Worm (Caenorhabditis elegans) whole organism, L4 larva: ENCODE measurements around the gene sre-21.
A peak's percentile ranks its signal among the peaks of the same experiment; 100 is the strongest.

Source experiments
- F26F4.8 ChIP-seq: fragments of 200-800 bp; sonication (Bioruptor generic); conservative IDR thresholded peaks from 2 replicates; pipeline ENCODE4 v1.3.6; 2022; ENCODE audit warnings: missing genetic modification characterization, missing compliant biosample characterization
- R02D3.7 ChIP-seq: fragments of 150-350 bp; sonication (generic microtip); optimal IDR thresholded peaks from 3 replicates; lab custom pipeline; 2014; ENCODE audit warnings: missing biosample characterization, missing genetic modification characterization
- Y75B8A.6 ChIP-seq: fragments of 200-800 bp; sonication (Bioruptor generic); IDR thresholded peaks from 2 replicates; pipeline ENCODE4 v1.3.6; 2022; ENCODE audit warnings: missing genetic modification reagents, missing genetic modification characterization, missing compliant biosample characterization
- ZK337.2 ChIP-seq: fragments of 200-800 bp; sonication (Bioruptor generic); IDR thresholded peaks from 2 replicates; pipeline ENCODE4 v1.3.6; 2022; ENCODE audit warnings: missing genetic modification reagents, missing genetic modification characterization, missing compliant biosample characterization
- ceh-20 ChIP-seq: fragments of 200-800 bp; sonication (Bioruptor generic); IDR thresholded peaks from 2 replicates; pipeline ENCODE4 v1.3.6; 2022; ENCODE audit warnings: missing genetic modification reagents, missing genetic modification characterization, missing compliant biosample characterization
- ceh-32 ChIP-seq: sonication (generic microtip); optimal IDR thresholded peaks from 2 replicates; lab custom pipeline; 2016; ENCODE audit warnings: mild to moderate bottlenecking, missing genetic modification characterization, missing compliant biosample characterization; ENCODE audit not compliant: poor library complexity
- ceh-82 ChIP-seq: sonication (generic microtip); optimal IDR thresholded peaks from 2 replicates; lab custom pipeline; 2017; ENCODE audit warnings: missing biosample characterization, missing genetic modification characterization
- ces-1 ChIP-seq: fragments of 150-350 bp; sonication (generic microtip); optimal IDR thresholded peaks from 4 replicates; lab custom pipeline; 2014; ENCODE audit warnings: missing biosample characterization, missing genetic modification reagents, missing genetic modification characterization
- cey-2 ChIP-seq: sonication (generic microtip); optimal IDR thresholded peaks from 3 replicates; lab custom pipeline; 2017; ENCODE audit warnings: missing genetic modification characterization, mild to moderate bottlenecking, missing compliant biosample characterization, antibody characterized with exemption, borderline replicate concordance; ENCODE audit not compliant: insufficient read depth
- ctbp-1 ChIP-seq: fragments of 200-800 bp; sonication (Bioruptor generic); IDR thresholded peaks from 2 replicates; pipeline ENCODE4 v1.3.6; 2022; ENCODE audit warnings: missing genetic modification reagents, missing genetic modification characterization, missing compliant biosample characterization
- daf-16 ChIP-seq, 3 experiments: sonication (generic microtip); optimal IDR thresholded peaks; 2 replicates each; lab custom pipeline; 2016 to 2017; ENCODE audit warnings: missing genetic modification characterization in 3 of 3, missing genetic modification reagents in 3 of 3, mild to moderate bottlenecking in 2 of 3, missing compliant biosample characterization in 2 of 3, missing biosample characterization in 1 of 3, moderate library complexity in 1 of 3
- dmd-6 ChIP-seq: fragments of 200-800 bp; sonication (Bioruptor generic); IDR thresholded peaks from 2 replicates; pipeline ENCODE4 v1.3.6; 2022; ENCODE audit warnings: missing genetic modification reagents, missing genetic modification characterization, missing compliant biosample characterization
- dpl-1 ChIP-seq: fragments of 150-350 bp; optimal IDR thresholded peaks from 2 replicates; lab custom pipeline; 2014; ENCODE audit warnings: missing biosample characterization, missing genetic modification reagents, missing genetic modification characterization
- dve-1 ChIP-seq: sonication (generic microtip); optimal IDR thresholded peaks from 2 replicates; lab custom pipeline; 2017; ENCODE audit warnings: antibody characterized with exemption, mild to moderate bottlenecking, missing genetic modification characterization, missing compliant biosample characterization; ENCODE audit not compliant: insufficient read depth
- egl-43 ChIP-seq: fragments of 200-800 bp; sonication (Bioruptor generic); IDR thresholded peaks from 2 replicates; pipeline ENCODE4 v1.3.6; 2022; ENCODE audit warnings: missing genetic modification reagents, missing genetic modification characterization, missing compliant biosample characterization
- fkh-10 ChIP-seq: fragments of 150-350 bp; optimal IDR thresholded peaks from 2 replicates; lab custom pipeline; 2014; ENCODE audit warnings: missing biosample characterization, missing genetic modification reagents, missing genetic modification characterization
- hlh-11 ChIP-seq: fragments of 200-800 bp; sonication (Bioruptor generic); optimal IDR thresholded peaks from 2 replicates; lab custom pipeline; 2018; ENCODE audit warnings: mild to moderate bottlenecking, missing genetic modification characterization, missing compliant biosample characterization
- hmg-1.1 ChIP-seq: fragments of 200-800 bp; sonication (Bioruptor generic); IDR thresholded peaks from 2 replicates; pipeline ENCODE4 v1.3.6; 2022; ENCODE audit warnings: missing genetic modification reagents, missing genetic modification characterization, missing compliant biosample characterization
- lin-29 ChIP-seq: fragments of 200-800 bp; sonication (Bioruptor generic); IDR thresholded peaks from 2 replicates; pipeline ENCODE4 v1.3.6; 2022; ENCODE audit warnings: missing genetic modification reagents, missing genetic modification characterization, missing compliant biosample characterization
- lin-38 ChIP-seq: fragments of 200-800 bp; sonication (Bioruptor generic); IDR thresholded peaks from 2 replicates; pipeline ENCODE4 v1.3.6; 2022; ENCODE audit warnings: missing genetic modification reagents, missing genetic modification characterization, missing compliant biosample characterization
- madf-5 ChIP-seq, 2 experiments: fragments of 200-800 bp; sonication (Bioruptor generic); IDR thresholded peaks; 2 replicates each; pipeline ENCODE4 v1.3.6; 2022; ENCODE audit warnings: missing compliant biosample characterization in 2 of 2, missing genetic modification characterization in 2 of 2
- mdl-1 ChIP-seq, 2 experiments: fragments of 150-350 bp in 1 of 2; sonication (generic microtip) in 1 of 2; optimal IDR thresholded peaks; 2 replicates each; lab custom pipeline; 2014 to 2017; ENCODE audit warnings: missing biosample characterization in 2 of 2, missing genetic modification characterization in 2 of 2
- nhr-102 ChIP-seq: sonication (generic microtip); optimal IDR thresholded peaks from 2 replicates; lab custom pipeline; 2016; ENCODE audit warnings: mild to moderate bottlenecking, missing genetic modification characterization, moderate library complexity, missing compliant biosample characterization
- nhr-11 ChIP-seq: fragments of 150-350 bp; optimal IDR thresholded peaks from 2 replicates; lab custom pipeline; 2014; ENCODE audit warnings: missing biosample characterization, missing genetic modification characterization
- nhr-28 ChIP-seq: fragments of 150-350 bp; optimal IDR thresholded peaks from 2 replicates; lab custom pipeline; 2014; ENCODE audit warnings: missing biosample characterization, missing genetic modification characterization
- nhr-48 ChIP-seq: sonication (generic microtip); optimal IDR thresholded peaks from 2 replicates; lab custom pipeline; 2016; ENCODE audit warnings: mild to moderate bottlenecking, missing genetic modification characterization, missing compliant biosample characterization
- nhr-77 ChIP-seq: fragments of 150-350 bp; optimal IDR thresholded peaks from 2 replicates; lab custom pipeline; 2014; ENCODE audit warnings: missing biosample characterization, missing genetic modification characterization
- pha-4 ChIP-seq, 2 experiments: fragments of 150-350 bp in 1 of 2; fragments of 200-800 bp in 1 of 2; sonication (Bioruptor generic) in 1 of 2; IDR thresholded peaks in 1 of 2; optimal IDR thresholded peaks in 1 of 2; 2 replicates each; pipeline versions ENCODE4 v1.3.6 to Lab custom; 2014 to 2022; ENCODE audit warnings: missing genetic modification characterization in 2 of 2, missing genetic modification reagents in 2 of 2, missing biosample characterization in 1 of 2, missing compliant biosample characterization in 1 of 2
- php-3 ChIP-seq: fragments of 200-800 bp; sonication (Bioruptor generic); IDR thresholded peaks from 2 replicates; pipeline ENCODE4 v1.3.6; 2022; ENCODE audit warnings: missing genetic modification reagents, missing genetic modification characterization, missing compliant biosample characterization
- pqm-1 ChIP-seq: sonication (generic microtip); optimal IDR thresholded peaks from 2 replicates; lab custom pipeline; 2017; ENCODE audit warnings: missing biosample characterization, missing genetic modification characterization
- rbr-2 ChIP-seq: sonication (generic microtip); optimal IDR thresholded peaks from 2 replicates; lab custom pipeline; 2016; ENCODE audit warnings: missing genotype, missing genetic modification characterization, missing compliant biosample characterization
- set-16 ChIP-seq: fragments of 200-800 bp; sonication (Bioruptor generic); IDR thresholded peaks from 2 replicates; pipeline ENCODE4 v1.3.6; 2022; ENCODE audit warnings: missing genetic modification reagents, missing genetic modification characterization, missing compliant biosample characterization
- skn-1 ChIP-seq: fragments of 150-350 bp; optimal IDR thresholded peaks from 2 replicates; lab custom pipeline; 2014; ENCODE audit warnings: missing biosample characterization, missing genetic modification characterization
- tra-1 ChIP-seq: fragments of 200-800 bp; sonication (Bioruptor generic); IDR thresholded peaks from 2 replicates; pipeline ENCODE4 v1.3.6; 2022; ENCODE audit warnings: missing genetic modification reagents, missing genetic modification characterization, missing compliant biosample characterization
- zfp-2 ChIP-seq: sonication (generic microtip); optimal IDR thresholded peaks from 2 replicates; lab custom pipeline; 2016; ENCODE audit warnings: mild to moderate bottlenecking, missing genetic modification characterization, missing compliant biosample characterization
- ztf-7 ChIP-seq: fragments of 150-350 bp; optimal IDR thresholded peaks from 2 replicates; lab custom pipeline; 2014; ENCODE audit warnings: missing biosample characterization, missing genetic modification characterization

The sre-21 gene

DNA sequence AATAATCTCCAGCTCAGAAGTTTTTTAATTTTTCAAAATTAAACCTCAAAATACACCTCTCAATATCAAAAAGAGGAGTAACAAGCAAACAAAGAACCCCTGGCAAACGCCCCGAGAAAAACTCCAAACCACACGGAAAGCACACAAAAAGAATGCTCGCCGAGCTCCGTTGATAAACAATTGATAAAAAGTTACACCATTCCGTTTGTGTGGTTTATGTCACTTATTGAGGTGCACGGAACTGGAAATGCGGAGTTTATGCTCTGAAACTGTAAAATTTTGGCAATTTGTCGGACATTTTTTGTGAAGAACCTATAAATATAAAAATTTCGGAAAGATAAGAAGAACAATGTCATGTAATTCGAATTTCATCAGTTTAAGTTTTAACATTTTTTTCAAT lies 20.7 kb downstream of the sre-21 start:
- peak; percentile 92 for TF ChIP-seq nhr-28 (tag; lab: Kevin White, UChicago)
- no peak for TF ChIP-seq pha-4 (GFP tag; IDR thresholded peaks at IDR 0.05; lab: Robert Waterston, UW)
- TF ChIP-seq pha-4 (tag; optimal IDR thresholded peaks at IDR 0.05; lab: Kevin White, UChicago): peak; percentile 62
- peak; percentile 48; the same call in 1 of the 2 replicates for TF ChIP-seq tra-1
- no peak for TF ChIP-seq zfp-2 (tag; lab: Kevin White, UChicago)
- TF ChIP-seq hlh-11 (tag; lab: Kevin White, UChicago): peak; percentile 66
- peak; percentile 84 for TF ChIP-seq dmd-6 (GFP tag; lab: Robert Waterston, UW)
- TF ChIP-seq nhr-102 (tag; lab: Kevin White, UChicago): peak; percentile 37
- TF ChIP-seq php-3 (GFP tag; lab: Robert Waterston, UW): 0 out of 2 replicates have a peak, but pooled peaks have one; percentile 49
- TF ChIP-seq nhr-48 (tag; lab: Kevin White, UChicago): peak; percentile 38
- 0 out of 2 replicates have a peak, but pooled peaks have one; percentile 36 for TF ChIP-seq ceh-20 (GFP tag; lab: Robert Waterston, UW)
- no peak for TF ChIP-seq cey-2 (tag; lab: Kevin White, UChicago)
- TF ChIP-seq dve-1 (tag; lab: Kevin White, UChicago): peak; percentile 69
- TF ChIP-seq madf-5 (GFP tag; IDR thresholded peaks at IDR 0.05; lab: Robert Waterston, UW): no peak
- TF ChIP-seq hmg-1.1 (GFP tag; lab: Robert Waterston, UW): no peak
- TF ChIP-seq daf-16 (GFP tag; optimal IDR thresholded peaks at IDR 0.05; lab: Kevin White, UChicago): no peak
- peak; percentile 74 for TF ChIP-seq daf-16 (tag; optimal IDR thresholded peaks at IDR 0.05; lab: Kevin White, UChicago)
- TF ChIP-seq nhr-77 (tag; lab: Kevin White, UChicago): peak; percentile 41
- TF ChIP-seq pqm-1 (tag; lab: Kevin White, UChicago): peak; percentile 85
- TF ChIP-seq, all 104 proteins: peak for 13

DNA sequence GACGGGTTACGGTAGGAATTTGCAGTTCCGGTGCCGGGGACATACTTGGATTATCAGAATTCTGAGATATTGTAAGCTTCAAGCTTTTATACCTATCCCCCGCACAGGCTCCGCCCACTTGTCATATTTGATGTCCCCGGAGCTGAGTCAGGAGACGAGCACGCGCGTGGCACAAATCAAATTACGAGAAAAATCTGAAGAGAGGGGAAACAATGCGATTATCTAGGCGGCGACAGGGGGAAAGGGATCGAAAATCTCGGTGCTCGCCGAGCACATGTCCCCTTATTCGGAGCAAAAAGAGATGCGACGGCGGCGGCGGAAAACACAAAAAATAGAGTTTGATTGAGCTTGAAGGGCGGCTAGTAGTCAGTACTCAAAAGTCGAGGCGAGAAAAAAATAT lies 23.8 kb downstream of the sre-21 start, which contains the start of gene R12G8.1:
Gene R12G8.1 (minus strand): TSS at position 63 of the 400 bp plus-strand sequence.
- TF ChIP-seq F26F4.8 (no peak), dmd-6 (GFP tag; lab: Robert Waterston, UW) (no peak), ces-1 (GFP tag; lab: Kevin White, UChicago) (peak; percentile 86), ctbp-1 (GFP tag; lab: Robert Waterston, UW) (peak; percentile 70), hlh-11 (tag; lab: Kevin White, UChicago) (no peak), cey-2 (tag; lab: Kevin White, UChicago) (no peak), R02D3.7 (no peak), skn-1 (tag; lab: Kevin White, UChicago) (no peak), Y75B8A.6 (GFP tag; lab: Robert Waterston, UW) (no peak), fkh-10 (GFP tag; lab: Kevin White, UChicago) (peak; percentile 88), daf-16 (GFP tag; optimal IDR thresholded peaks at IDR 0.05; lab: Kevin White, UChicago) (no peak), daf-16 (tag; optimal IDR thresholded peaks at IDR 0.05; lab: Kevin White, UChicago) (no peak), mdl-1 (tag; optimal IDR thresholded peaks at IDR 0.05; lab: Kevin White, UChicago) (no peak), set-16 (GFP tag; lab: Robert Waterston, UW) (peak; percentile 49), egl-43 (GFP tag; lab: Robert Waterston, UW) (no peak), dpl-1 (GFP tag; lab: Kevin White, UChicago) (no peak), lin-38 (GFP tag; lab: Robert Waterston, UW) (no peak), ceh-32 (tag; lab: Kevin White, UChicago) (peak; percentile 26), ZK337.2 (GFP tag; lab: Robert Waterston, UW) (no peak), ceh-82 (no peak), rbr-2 (tag; lab: Kevin White, UChicago) (peak; percentile 17)
- TF ChIP-seq, all 104 proteins: peak for 6

ce11 chrV:17746959-17747358 lies 26.0 kb downstream of the sre-21 start, which contains the start of gene twk-36:
Gene twk-36, minus strand, starts transcription at chrV:17747059.
- TF ChIP-seq ztf-7 (tag; lab: Kevin White, UChicago): no peak
- TF ChIP-seq skn-1 (tag; lab: Kevin White, UChicago): no peak
- no peak for TF ChIP-seq lin-29 (GFP tag; lab: Robert Waterston, UW)
- no peak for TF ChIP-seq nhr-11 (tag; lab: Kevin White, UChicago)
